Worm (Caenorhabditis elegans): ENCODE data around the gene F46B3.14.

ce11 chrV:20645479-20645878, 14.3 kb upstream of the F46B3.14 start:
- no peak for TF ChIP-seq flt-1 (GFP tag; IDR thresholded peaks at IDR 0.05)
- TF ChIP-seq klf-2 (GFP tag; conservative IDR thresholded peaks at IDR 0.05), result no peak
- TF ChIP-seq tab-1 (GFP tag; IDR thresholded peaks at IDR 0.05), result no peak
- no peak for TF ChIP-seq cog-1 (tag; optimal IDR thresholded peaks at IDR 0.05)
- TF ChIP-seq ztf-29 (GFP tag; IDR thresholded peaks at IDR 0.05), result no peak
- no peak for TF ChIP-seq ref-1 (GFP tag; conservative IDR thresholded peaks at IDR 0.05)
- TF ChIP-seq med-1 (GFP tag; optimal IDR thresholded peaks at IDR 0.05; ENCODE audit: insufficient read depth), result no peak
- no peak for TF ChIP-seq ztf-23 (GFP tag; IDR thresholded peaks at IDR 0.05)
- no peak for TF ChIP-seq T22C8.4 (GFP tag; IDR thresholded peaks at IDR 0.05)

Measured in whole organism, midembryonic.